Worm (Caenorhabditis elegans): ENCODE data around the gene srh-17.

The srh-17 gene

DNA sequence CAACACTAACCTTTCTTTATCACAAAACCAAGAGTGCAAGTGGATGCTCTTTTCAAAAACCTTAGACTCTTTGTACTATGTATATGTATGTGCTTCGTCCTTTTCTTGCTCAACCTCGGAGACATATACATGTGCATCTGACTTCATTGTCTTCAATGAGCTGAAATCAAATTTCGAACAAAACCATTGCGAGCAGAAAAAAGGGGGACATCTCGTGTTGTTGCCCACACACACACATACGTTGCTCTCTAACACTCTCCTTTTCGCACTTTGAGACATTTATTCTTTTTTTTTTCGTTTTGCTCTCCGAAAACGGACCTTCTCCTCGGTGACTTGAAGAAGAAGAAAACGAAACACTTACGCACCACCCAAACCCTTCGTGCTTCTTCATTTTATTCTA, 40.8 kb upstream of the srh-17 start:
- TF ChIP-seq unc-42 (tag; optimal IDR thresholded peaks at IDR 0.05) (peak; percentile 74), ceh-48 (tag; optimal IDR thresholded peaks at IDR 0.05) (no peak), unc-55 (GFP tag; optimal IDR thresholded peaks at IDR 0.05) (no peak), nfya-1 (tag; optimal IDR thresholded peaks at IDR 0.05) (no peak), ceh-30 (tag; optimal IDR thresholded peaks at IDR 0.05) (no peak), K09A11.1 (tag; optimal IDR thresholded peaks at IDR 0.05; ENCODE audit: insufficient read depth) (no peak)

- TF ChIP-seq ahr-1 (tag; optimal IDR thresholded peaks at IDR 0.05), result no peak
- TF ChIP-seq Y22D7AL.16 (tag; optimal IDR thresholded peaks at IDR 0.05), result no peak
- TF ChIP-seq nhr-11 (tag; optimal IDR thresholded peaks at IDR 0.05), result no peak
These were observed 40.3 kb upstream of the srh-17 start, which contains the start of gene hot-1 for ce11 chrV:14620835-14621234. Gene hot-1 (plus strand): TSS chrV:14621135.

- no peak for TF ChIP-seq K02D7.2 (tag; optimal IDR thresholded peaks at IDR 0.05)
- TF ChIP-seq pha-4 (tag; optimal IDR thresholded peaks at IDR 0.05), result no peak
- no peak for TF ChIP-seq hlh-15 (tag; optimal IDR thresholded peaks at IDR 0.05)
- TF ChIP-seq elt-4 (tag; optimal IDR thresholded peaks at IDR 0.05), result no peak
- TF ChIP-seq nhr-11 (tag; optimal IDR thresholded peaks at IDR 0.05), result no peak
- no peak for TF ChIP-seq C38D4.7 (GFP tag; optimal IDR thresholded peaks at IDR 0.05)
- TF ChIP-seq rnt-1 (tag; optimal IDR thresholded peaks at IDR 0.05), result peak; percentile 34
- no peak for TF ChIP-seq unc-86 (tag; optimal IDR thresholded peaks at IDR 0.05)
- TF ChIP-seq syd-9 (tag; optimal IDR thresholded peaks at IDR 0.05), result no peak
- TF ChIP-seq ceh-34 (tag; optimal IDR thresholded peaks at IDR 0.05), result no peak
- peak; percentile 85 for TF ChIP-seq unc-55 (GFP tag; optimal IDR thresholded peaks at IDR 0.05)
- TF ChIP-seq tbx-7 (tag; optimal IDR thresholded peaks at IDR 0.05), result no peak
- peak; percentile 16 for TF ChIP-seq ceh-18 (tag; optimal IDR thresholded peaks at IDR 0.05)
These were observed 35.4 kb upstream of the srh-17 start for ce11 chrV:14625662-14626061.

ce11 chrV:14631588-14631987, 29.5 kb upstream of the srh-17 start, which contains the start of gene F43D2.3:
Gene F43D2.3 (plus strand): TSS chrV:14631888.
- no peak for TF ChIP-seq hlh-15 (tag; optimal IDR thresholded peaks at IDR 0.05)

DNA sequence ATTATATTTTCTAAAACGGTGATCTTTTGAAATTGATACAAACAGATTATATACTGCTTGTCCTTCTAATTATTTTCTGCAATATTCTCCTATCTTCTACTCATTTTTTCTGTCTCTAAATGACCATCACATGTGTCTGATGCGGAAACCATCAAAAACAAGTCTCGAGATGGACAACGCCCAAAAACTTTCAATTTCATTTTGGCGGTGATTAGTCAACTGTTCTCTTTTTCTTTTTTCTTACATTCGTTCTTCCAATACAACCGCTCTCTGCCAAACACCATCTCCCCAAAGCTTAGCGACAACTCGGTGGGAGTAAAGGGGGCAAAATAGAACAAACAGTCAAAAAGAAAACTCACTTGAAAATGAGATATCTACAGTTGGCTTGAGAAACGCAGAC, 27.8 kb upstream of the srh-17 start:
- no peak for TF ChIP-seq gmeb-2 (tag; optimal IDR thresholded peaks at IDR 0.05)
- no peak for TF ChIP-seq unc-42 (tag; optimal IDR thresholded peaks at IDR 0.05)
- no peak for TF ChIP-seq sox-4 (tag; optimal IDR thresholded peaks at IDR 0.05)
- TF ChIP-seq pros-1 (tag; optimal IDR thresholded peaks at IDR 0.05), result no peak
- TF ChIP-seq ama-1 (optimal IDR thresholded peaks at IDR 0.05), result no peak
- TF ChIP-seq ceh-14 (tag; optimal IDR thresholded peaks at IDR 0.05), result no peak
- no peak for TF ChIP-seq mec-3 (tag; optimal IDR thresholded peaks at IDR 0.05; ENCODE audit: borderline replicate concordance)
- no peak for TF ChIP-seq pax-1 (tag; optimal IDR thresholded peaks at IDR 0.05)
- no peak for TF ChIP-seq hlh-15 (tag; optimal IDR thresholded peaks at IDR 0.05)
- TF ChIP-seq fax-1 (tag; optimal IDR thresholded peaks at IDR 0.05), result no peak
- no peak for TF ChIP-seq nhr-232 (tag; optimal IDR thresholded peaks at IDR 0.05)
- no peak for TF ChIP-seq ceh-2 (tag; optimal IDR thresholded peaks at IDR 0.05)
- no peak for TF ChIP-seq ceh-34 (tag; optimal IDR thresholded peaks at IDR 0.05)
- TF ChIP-seq ztf-16 (tag; optimal IDR thresholded peaks at IDR 0.05), result no peak
- no peak for TF ChIP-seq K09A11.1 (tag; optimal IDR thresholded peaks at IDR 0.05; ENCODE audit: insufficient read depth)
- TF ChIP-seq che-1 (tag; optimal IDR thresholded peaks at IDR 0.05), result no peak
- TF ChIP-seq ceh-22 (tag; optimal IDR thresholded peaks at IDR 0.05), result no peak
- TF ChIP-seq nfya-1 (tag; optimal IDR thresholded peaks at IDR 0.05), result no peak

DNA sequence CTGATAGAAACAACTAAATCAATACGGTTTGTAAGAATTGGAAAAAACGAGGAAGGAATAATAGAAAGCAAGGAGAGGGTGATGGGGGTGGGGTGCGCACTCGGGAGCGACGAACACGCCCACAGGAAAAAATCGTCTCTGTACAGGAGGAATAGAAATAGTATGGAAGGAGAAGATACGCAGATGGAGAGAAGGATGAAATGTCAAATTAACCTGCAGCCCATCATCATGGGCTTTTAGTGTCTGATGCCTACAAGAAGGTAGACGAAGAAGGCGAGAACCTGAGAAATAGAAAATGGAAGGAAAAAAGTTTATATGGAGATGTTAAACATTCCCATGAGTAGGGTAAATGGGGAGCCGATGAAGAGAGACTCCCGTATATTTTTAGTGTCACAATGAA, 26.0 kb upstream of the srh-17 start, which contains the start of gene F43D2.6:
Gene F43D2.6 (minus strand): TSS at position 62 of the 400 bp plus-strand sequence.
- TF ChIP-seq ceh-18 (tag; optimal IDR thresholded peaks at IDR 0.05), result no peak
- no peak for TF ChIP-seq pha-4 (tag; optimal IDR thresholded peaks at IDR 0.05)
- no peak for TF ChIP-seq ets-4 (tag; optimal IDR thresholded peaks at IDR 0.05)
- no peak for TF ChIP-seq sdc-2 (tag; optimal IDR thresholded peaks at IDR 0.05)
- TF ChIP-seq nfya-1 (tag; optimal IDR thresholded peaks at IDR 0.05), result no peak
- no peak for TF ChIP-seq ceh-30 (tag; optimal IDR thresholded peaks at IDR 0.05)
- no peak for TF ChIP-seq F13H6.1 (tag; optimal IDR thresholded peaks at IDR 0.05)
- TF ChIP-seq mec-3 (tag; optimal IDR thresholded peaks at IDR 0.05; ENCODE audit: borderline replicate concordance), result no peak
- TF ChIP-seq fax-1 (tag; optimal IDR thresholded peaks at IDR 0.05), result no peak
- no peak for TF ChIP-seq sox-2 (GFP tag; IDR thresholded peaks at IDR 0.05)
- no peak for TF ChIP-seq ttx-3 (tag; optimal IDR thresholded peaks at IDR 0.05)
- no peak for TF ChIP-seq pqm-1 (tag; optimal IDR thresholded peaks at IDR 0.05)
- no peak for TF ChIP-seq C38D4.7 (GFP tag; optimal IDR thresholded peaks at IDR 0.05)
- no peak for TF ChIP-seq ama-1 (optimal IDR thresholded peaks at IDR 0.05)
- no peak for TF ChIP-seq hlh-13 (GFP tag; optimal IDR thresholded peaks at IDR 0.05)
- no peak for TF ChIP-seq madf-2 (tag; optimal IDR thresholded peaks at IDR 0.05)

Measured in whole organism, late embryonic.